Fruit fly (Drosophila melanogaster) S2 (cell line): ENCODE results near the gene mRpL15.

Source experiments
- CG8478 ChIP-seq: fragments of >200 bp; optimal IDR thresholded peaks from 2 replicates; lab custom pipeline; 2018
- CTCF ChIP-seq, 2 experiments: fragments of >200 bp; optimal IDR thresholded peaks; 2 replicates each; lab custom pipeline; 2018

Gene mRpL15

DNA sequence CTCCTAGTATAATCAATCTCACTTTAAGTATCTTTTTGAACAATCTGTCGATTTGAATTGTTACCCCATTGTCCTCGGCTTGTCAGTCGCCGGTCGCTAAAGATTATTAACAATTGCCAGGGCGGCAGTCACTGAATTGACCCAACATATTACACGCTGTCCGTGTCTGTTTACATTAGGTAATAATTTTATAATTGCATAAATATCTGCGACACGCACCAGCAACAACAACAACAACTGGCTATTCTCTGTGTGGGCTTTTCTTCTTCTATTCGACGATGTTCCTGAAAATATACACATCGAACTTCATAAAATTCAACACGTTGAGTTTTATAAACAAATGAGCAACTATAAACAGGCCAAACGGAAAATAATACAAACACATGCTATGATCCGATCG, 12.8 kb upstream of the mRpL15 start:
- TF ChIP-seq CTCF (optimal IDR thresholded peaks at IDR 0.05; lab: Kevin White, UChicago) (no peak), CG8478 (lab: Kevin White, UChicago) (no peak)

DNA sequence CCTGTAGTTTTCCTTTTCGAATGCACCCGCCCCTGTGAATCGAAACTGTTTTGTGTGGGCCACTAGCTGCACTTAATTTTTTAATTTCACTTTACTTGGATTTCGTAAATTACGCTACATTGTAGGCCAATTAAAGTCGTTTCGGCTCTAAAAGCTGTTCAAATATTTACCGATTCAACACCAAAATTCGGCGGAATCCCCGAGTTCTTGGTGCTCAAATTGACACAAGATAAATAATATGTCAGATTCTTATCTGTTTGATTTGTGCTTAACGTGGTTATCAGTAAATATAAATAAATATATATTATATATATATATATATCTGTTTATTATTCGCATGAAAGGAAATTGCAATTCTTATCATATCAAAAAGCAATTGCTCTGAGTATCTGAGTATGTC, 11.9 kb upstream of the mRpL15 start:
- TF ChIP-seq CTCF (optimal IDR thresholded peaks at IDR 0.05; lab: Kevin White, UChicago) (no peak), CG8478 (lab: Kevin White, UChicago) (no peak)

DNA sequence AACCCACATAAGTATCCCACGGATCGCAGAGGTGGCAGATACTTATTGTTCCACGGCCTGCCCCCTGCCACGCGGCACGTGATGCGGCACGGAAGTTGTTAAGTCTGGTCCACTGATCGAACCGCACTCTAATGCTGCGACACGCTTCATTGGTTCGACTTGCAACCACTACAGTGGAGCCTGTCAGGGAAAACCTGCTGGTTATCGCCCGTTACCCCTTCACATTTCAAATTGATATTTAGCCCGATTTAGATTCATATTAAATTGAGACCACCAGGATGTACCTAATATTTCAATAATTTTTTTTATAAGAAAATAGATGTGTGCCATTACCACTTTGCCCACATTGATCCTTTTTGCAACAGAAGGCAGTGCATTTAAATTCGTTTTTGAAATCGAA, 11.3 kb upstream of the mRpL15 start:
- TF ChIP-seq CG8478 (lab: Kevin White, UChicago), result no peak

DNA sequence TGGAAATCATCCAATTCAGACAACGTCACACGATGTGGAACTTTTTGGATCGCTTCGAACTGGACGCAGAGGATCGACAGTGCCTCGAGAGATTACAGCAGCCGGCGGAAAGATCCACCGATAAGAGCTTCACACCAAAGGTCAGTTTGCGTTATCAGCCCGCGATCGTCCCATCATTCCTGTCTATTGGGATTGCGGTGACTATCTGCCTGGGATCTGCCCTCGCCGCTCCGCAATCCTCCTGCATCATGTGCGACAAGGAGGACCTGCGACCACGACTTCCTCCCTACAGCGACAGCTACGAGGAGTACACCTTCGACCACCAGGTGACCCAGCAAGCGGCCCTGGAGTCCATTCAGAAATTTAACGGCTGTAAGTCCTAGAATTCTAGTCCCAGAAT, 10.0 kb upstream of the mRpL15 start:
- no peak for TF ChIP-seq CG8478 (lab: Kevin White, UChicago)

DNA sequence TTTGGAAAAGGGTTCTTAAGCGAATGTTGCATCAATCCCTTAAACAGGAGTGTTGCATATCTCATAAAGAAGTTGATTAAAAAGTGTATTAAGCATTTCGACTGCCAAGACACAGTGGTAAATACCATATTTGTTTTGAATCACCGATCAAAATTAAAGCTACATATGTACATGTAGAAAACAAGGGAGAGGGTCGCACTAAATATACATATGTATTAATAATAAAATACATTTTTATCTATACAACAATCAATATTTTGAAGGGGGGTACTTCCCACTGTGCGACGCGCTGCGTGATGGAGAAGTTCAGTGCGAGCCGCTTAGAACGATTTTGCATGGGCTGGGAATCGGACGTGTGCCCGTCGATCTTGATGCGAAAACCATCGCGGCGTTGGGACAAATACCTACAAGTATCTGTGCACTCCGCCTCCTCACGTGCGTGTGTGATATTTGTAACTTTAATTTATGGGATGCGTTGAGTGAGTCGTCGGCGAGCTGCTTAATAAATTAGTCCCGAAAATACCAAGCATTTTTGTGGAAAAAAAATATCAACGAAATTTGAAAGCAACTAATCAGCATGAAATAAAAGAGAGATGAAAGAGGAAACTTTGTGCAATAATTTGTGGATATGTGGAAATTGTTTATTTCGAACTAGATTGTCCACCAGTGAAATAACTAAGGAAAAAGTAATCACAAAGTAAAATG, 9.0 kb upstream of the mRpL15 start:
- TF ChIP-seq CTCF (optimal IDR thresholded peaks at IDR 0.05; lab: Kevin White, UChicago) (no peak), CG8478 (lab: Kevin White, UChicago) (no peak)

DNA sequence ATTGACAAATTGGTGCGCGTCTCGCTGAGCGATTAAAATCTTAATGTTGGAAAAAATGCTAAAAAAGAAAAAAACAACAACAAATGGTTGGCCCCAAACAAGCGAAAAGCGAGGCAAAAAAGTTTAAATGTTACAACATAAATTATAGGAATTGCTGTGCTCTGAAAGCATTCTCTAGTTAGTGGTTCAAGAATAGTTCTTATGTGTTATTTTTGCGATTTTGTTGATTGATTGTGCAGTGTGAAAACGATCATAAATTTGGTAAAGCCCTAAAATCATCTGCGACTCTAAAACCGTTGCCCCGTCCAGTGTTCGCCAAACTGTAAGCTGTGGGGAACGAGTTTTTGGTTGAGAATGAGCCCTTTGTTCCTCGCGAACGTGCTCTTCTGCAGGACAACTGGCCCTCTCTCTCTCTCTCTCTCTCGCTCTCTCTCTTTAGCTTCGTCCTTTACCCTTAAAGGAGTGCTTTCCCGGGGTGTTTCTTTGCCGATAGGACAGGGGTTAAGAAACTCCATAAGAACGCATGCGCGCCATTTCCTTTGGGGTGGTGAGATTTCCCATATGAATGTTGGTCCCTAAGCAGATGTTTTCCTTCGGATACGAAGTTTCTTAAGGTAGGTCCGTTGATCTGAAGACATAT, 6.8 kb upstream of the mRpL15 start:
- TF ChIP-seq CTCF (optimal IDR thresholded peaks at IDR 0.05; lab: Kevin White, UChicago), result no peak
- TF ChIP-seq CG8478 (lab: Kevin White, UChicago), result no peak

DNA sequence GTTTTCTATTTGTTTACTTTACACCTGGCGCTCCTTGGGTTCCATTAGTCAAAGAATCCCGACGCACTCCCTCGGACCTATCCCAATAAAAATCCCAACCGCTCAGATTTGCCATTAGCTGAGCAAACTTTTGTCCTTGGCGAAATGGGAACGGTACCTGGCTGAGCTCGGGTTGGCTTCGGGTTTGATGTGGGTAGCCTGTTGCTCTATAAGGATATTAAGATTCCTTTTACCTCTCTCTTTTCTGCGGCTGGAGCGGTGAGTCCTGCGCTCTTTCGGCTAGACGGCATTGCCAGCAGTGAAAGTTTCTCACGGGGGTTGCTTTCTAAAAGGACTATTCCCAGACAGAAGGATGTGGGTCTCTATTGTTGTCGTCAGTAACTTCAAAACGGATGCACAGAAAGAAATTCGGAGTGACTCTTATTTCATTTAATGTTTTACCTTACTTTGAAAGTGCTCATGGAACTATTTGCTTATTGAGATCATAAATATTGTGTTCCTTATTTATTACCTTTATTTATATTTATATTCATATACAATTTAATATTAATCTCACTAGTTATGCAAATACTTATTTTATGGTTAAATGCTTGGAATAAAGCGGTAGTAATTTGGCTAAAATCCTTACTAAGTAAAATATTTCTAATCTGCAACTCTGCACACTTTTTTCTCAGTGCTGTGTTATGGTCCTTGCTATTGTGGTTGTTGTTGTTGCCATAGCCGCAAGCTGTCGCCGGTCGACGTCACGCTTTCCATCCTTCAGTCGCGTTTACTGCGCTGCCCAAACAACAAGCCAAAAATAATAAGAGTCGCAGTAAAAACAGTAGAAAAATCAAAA, 5.8 kb upstream of the mRpL15 start, which contains the start of gene CG5910:
TSS of gene CG5910 (plus strand) at position 788 of the 838 bp plus-strand sequence.
- TF ChIP-seq CTCF (optimal IDR thresholded peaks at IDR 0.05; lab: Kevin White, UChicago), result no peak
- TF ChIP-seq CG8478 (lab: Kevin White, UChicago), result no peak

DNA sequence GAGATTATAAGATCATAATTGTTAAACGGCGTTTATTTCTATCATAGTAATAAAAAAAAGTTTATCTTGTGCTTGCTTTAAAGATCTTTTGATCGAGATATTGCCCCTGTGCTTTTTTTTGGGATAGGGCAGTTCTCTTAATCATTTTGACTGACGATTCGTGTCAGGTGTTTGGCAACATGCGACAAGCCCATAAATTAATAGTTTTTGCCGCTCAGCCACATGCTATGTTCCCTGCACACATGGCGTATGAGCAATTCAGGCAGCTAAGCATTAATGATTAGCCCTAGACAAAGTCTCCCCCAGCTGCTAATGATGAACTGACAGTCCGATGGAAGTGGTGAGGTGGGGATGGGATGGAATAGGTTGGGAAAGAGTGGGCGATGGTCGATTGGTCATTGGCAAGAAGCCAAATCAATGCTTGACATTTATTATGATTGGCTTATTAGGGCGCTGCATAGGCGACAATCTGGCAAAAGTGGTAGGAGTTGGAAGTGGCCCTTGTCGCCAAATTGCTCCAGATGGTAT, 5.0 kb upstream of the mRpL15 start:
- TF ChIP-seq CTCF (optimal IDR thresholded peaks at IDR 0.05; lab: Kevin White, UChicago) (no peak), CG8478 (lab: Kevin White, UChicago) (no peak)

DNA sequence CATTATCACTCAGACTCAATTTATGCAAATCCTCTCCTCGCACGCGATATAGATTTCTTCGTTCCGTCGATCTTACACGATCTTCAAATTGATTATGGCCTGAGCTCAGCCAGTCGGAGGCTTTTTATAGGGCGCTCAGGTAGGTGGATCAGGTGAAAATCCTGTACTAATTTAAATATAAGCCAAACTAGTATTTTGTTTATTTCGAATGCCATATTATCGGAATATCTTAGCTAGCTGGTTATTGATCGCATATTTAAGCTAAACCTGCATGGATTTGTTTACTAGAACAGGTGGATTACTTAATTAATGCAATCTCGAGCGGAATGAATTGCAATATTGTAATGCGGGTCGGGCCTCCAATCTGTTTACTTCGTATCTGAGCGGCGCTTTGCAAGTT, 3.8 kb upstream of the mRpL15 start, which contains the start of gene Hpd:
TSS of gene Hpd (minus strand) at position 101 of the 400 bp plus-strand sequence.
- TF ChIP-seq CG8478 (lab: Kevin White, UChicago) (no peak), CTCF (optimal IDR thresholded peaks at IDR 0.05; lab: Kevin White, UChicago) (no peak)

DNA sequence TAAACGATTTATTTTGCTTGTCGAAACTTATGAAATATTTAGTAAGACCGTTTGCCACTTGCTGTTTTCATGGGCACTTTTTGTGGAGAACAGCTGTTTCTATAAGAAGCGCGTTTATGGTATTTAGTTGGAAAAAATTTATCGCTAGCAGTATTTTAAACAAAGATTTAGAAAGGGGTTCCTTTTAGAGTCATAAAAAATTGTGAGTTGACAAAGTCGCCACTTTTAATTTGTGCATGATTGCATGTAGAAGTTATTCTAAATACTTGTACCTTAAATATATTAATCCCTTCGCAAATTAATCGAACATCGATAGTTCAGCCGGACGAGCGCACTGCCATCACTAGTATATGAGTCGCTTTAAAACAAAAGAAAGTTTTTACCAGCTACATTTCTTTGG, 3.7 kb downstream of the mRpL15 start, which contains the start of the genes Las and Psn:
TSS of gene Las (minus strand) at position 65 of the 400 bp plus-strand sequence.
TSS of gene Psn (plus strand) at position 172 of the 400 bp plus-strand sequence.
- TF ChIP-seq CG8478 (lab: Kevin White, UChicago) (no peak), CTCF (optimal IDR thresholded peaks at IDR 0.05; lab: Kevin White, UChicago) (no peak)

DNA sequence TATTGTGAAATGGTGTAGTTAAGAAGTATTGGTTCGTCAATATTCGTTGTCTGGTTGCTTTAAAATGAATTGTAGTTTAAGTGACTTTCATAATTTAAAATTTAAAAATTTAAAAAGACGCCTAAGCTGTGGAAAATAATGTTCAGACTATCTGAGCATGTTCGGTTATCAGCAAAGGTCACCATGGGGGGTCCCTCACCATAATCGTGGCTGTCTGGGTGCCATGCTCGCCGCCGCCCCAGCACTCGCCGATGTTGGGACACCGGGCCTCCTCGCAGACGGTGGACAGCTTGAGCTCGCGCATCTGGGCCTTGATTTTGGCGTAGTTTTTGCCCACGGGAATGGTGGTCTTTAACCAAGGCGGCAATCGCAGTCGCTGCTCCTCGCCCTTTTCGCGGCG, 4.4 kb downstream of the mRpL15 start:
- TF ChIP-seq CG8478 (lab: Kevin White, UChicago) (no peak), CTCF (optimal IDR thresholded peaks at IDR 0.05; lab: Kevin White, UChicago) (no peak)

DNA sequence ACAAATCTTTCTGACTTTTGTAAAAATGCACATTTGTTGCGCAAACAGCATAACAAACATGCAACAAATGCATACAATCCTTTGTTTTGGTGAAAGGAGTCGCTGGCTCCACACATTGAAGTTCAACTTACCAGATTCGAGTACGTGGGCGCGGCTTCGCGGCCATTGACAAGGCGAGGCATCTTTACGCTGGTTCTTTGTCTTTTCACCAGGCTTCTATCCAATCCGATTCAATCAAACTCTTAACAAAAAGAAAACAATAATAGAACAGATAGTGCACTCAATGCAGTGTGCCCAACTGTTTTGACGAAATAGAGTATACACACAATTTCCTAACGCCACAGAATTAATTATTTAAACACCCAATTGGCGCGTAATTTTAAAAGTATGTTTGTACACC, 5.8 kb downstream of the mRpL15 start, which contains the start of gene CG5262:
TSS of gene CG5262 (minus strand) at position 294 of the 400 bp plus-strand sequence.
- TF ChIP-seq CG8478 (lab: Kevin White, UChicago) (no peak), CTCF (optimal IDR thresholded peaks at IDR 0.05; lab: Kevin White, UChicago) (no peak)

DNA sequence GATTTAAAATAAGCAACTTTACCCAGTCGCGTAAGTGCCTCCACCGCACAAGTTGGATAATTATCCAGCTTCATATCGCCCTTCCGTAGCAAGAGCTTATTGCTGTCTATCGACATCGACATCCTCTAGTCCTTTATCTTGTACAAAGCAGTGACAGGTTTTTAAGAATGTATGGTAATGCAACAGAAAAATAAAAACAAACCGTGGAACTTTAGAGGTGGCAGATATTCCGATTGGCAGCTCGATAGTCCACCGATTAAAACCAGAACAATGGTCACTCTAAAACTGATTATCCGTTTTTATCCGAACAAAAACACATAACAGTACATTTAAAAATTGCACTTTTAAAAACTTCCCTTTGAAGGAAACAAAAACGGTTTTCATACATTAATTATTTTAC, 8.6 kb downstream of the mRpL15 start, which contains the start of gene CG5274:
TSS of gene CG5274 (minus strand) at position 218 of the 400 bp plus-strand sequence.
- TF ChIP-seq CTCF (optimal IDR thresholded peaks at IDR 0.05; lab: Kevin White, UChicago) (no peak), CG8478 (lab: Kevin White, UChicago) (no peak)

DNA sequence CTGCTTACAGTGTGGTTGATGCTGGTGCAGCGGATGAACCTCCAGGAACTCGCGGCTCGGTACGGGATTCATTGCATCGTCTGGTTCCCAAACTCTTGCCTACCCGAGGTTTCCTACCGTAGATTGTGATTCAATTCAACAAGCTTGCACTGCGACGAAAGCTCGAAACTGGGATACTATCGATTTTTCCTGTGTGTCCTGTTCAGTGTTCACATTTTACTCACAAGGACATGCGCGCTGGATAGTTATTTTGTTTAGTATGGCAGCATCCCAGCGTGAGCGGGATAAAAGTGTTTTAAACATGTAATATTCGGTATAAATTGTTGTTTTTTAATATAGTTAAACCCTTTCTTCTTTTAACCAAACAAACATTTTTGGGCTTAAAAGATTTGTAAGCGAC, 10.1 kb downstream of the mRpL15 start, which contains the start of gene CG5282:
TSS of gene CG5282 (minus strand) at position 184 of the 400 bp plus-strand sequence.
- TF ChIP-seq CTCF (optimal IDR thresholded peaks at IDR 0.05; lab: Kevin White, UChicago) (no peak), CG8478 (lab: Kevin White, UChicago) (no peak)
